Fruit fly (Drosophila melanogaster) whole organism, embryonic: ENCODE measurements around the gene Hecw.

Experiments used
- Antp ChIP-seq: fragments of 200-800 bp; sonication (Bioruptor generic); optimal IDR thresholded peaks from 3 replicates; lab custom pipeline; 2016; ENCODE audit warnings: missing biosample characterization, missing genetic modification characterization
- Asciz ChIP-seq: fragments of 200-800 bp; sonication (Bioruptor generic); optimal IDR thresholded peaks from 2 replicates; lab custom pipeline; 2017; ENCODE audit warnings: missing biosample characterization, mild to moderate bottlenecking, missing genetic modification characterization, missing genetic modification reagents
- Bdp1 ChIP-seq: fragments of 200-800 bp; sonication (Bioruptor generic); optimal IDR thresholded peaks from 3 replicates; lab custom pipeline; 2016; ENCODE audit warnings: missing biosample characterization, missing genetic modification characterization
- CG10274 ChIP-seq: fragments of 200-800 bp; sonication (Bioruptor generic); optimal IDR thresholded peaks from 3 replicates; lab custom pipeline; 2017; ENCODE audit warnings: missing biosample characterization, mild to moderate bottlenecking, missing genetic modification characterization
- CG10366 ChIP-seq: fragments of 200-800 bp; sonication (Bioruptor generic); IDR thresholded peaks from 2 replicates; pipeline ENCODE4 v1.3.6; 2022; ENCODE audit warnings: missing biosample characterization, missing genetic modification characterization
- CG10565 ChIP-seq: fragments of 200-800 bp; sonication (Bioruptor generic); optimal IDR thresholded peaks from 3 replicates; lab custom pipeline; 2016; ENCODE audit warnings: missing biosample characterization, mild to moderate bottlenecking, missing genetic modification characterization
- CG10959 ChIP-seq: fragments of 200-800 bp; sonication (Bioruptor generic); IDR thresholded peaks from 2 replicates; pipeline ENCODE4 v1.3.6; 2022; ENCODE audit warnings: missing biosample characterization, missing genetic modification characterization
- CG10979 ChIP-seq: fragments of 200-800 bp; sonication (Bioruptor generic); optimal IDR thresholded peaks from 2 replicates; lab custom pipeline; 2018; ENCODE audit warnings: missing biosample characterization, mild to moderate bottlenecking, missing genetic modification characterization, moderate library complexity
- CG11247 ChIP-seq: fragments of 200-800 bp; sonication (Bioruptor generic); IDR thresholded peaks from 2 replicates; pipeline ENCODE4 v1.3.6; 2022; ENCODE audit warnings: missing biosample characterization, missing genetic modification characterization
- CG17328 ChIP-seq: fragments of 200-800 bp; sonication (Bioruptor generic); IDR thresholded peaks from 2 replicates; pipeline ENCODE4 v1.3.6; 2022; ENCODE audit warnings: missing biosample characterization, missing genetic modification characterization
- CG17359 ChIP-seq: fragments of 200-800 bp; sonication (Bioruptor generic); optimal IDR thresholded peaks from 3 replicates; lab custom pipeline; 2018; ENCODE audit warnings: missing biosample characterization, mild to moderate bottlenecking, missing genetic modification characterization, moderate library complexity
- CG17612 ChIP-seq: fragments of 200-800 bp; sonication (Bioruptor generic); IDR thresholded peaks from 2 replicates; pipeline ENCODE4 v1.3.6; 2022; ENCODE audit warnings: missing biosample characterization, missing genetic modification characterization
- CG1792 ChIP-seq: fragments of 200-800 bp; sonication (Bioruptor generic); optimal IDR thresholded peaks from 2 replicates; lab custom pipeline; 2016; ENCODE audit warnings: missing biosample characterization, missing genetic modification characterization
- CG18476 ChIP-seq: fragments of 200-800 bp; sonication (Bioruptor generic); optimal IDR thresholded peaks from 2 replicates; lab custom pipeline; 2016; ENCODE audit warnings: missing biosample characterization, mild to moderate bottlenecking, missing genetic modification characterization
- CG30020 ChIP-seq: fragments of 200-800 bp; optimal IDR thresholded peaks from 2 replicates; lab custom pipeline; 2019; ENCODE audit warnings: missing biosample characterization, mild to moderate bottlenecking, missing genetic modification characterization, moderate library complexity
- CG31388 ChIP-seq: fragments of 200-800 bp; sonication (Bioruptor generic); optimal IDR thresholded peaks from 2 replicates; lab custom pipeline; 2016; ENCODE audit warnings: missing biosample characterization, missing genetic modification characterization
- CG33557 ChIP-seq: fragments of 200-800 bp; sonication (Bioruptor generic); optimal IDR thresholded peaks from 2 replicates; lab custom pipeline; 2019; ENCODE audit warnings: missing biosample characterization, mild to moderate bottlenecking, missing genetic modification characterization, moderate library complexity
- CG34376 ChIP-seq: fragments of 200-800 bp; sonication (Bioruptor generic); optimal IDR thresholded peaks from 2 replicates; lab custom pipeline; 2018; ENCODE audit warnings: missing biosample characterization, mild to moderate bottlenecking, missing genetic modification characterization
- CG3847 ChIP-seq: fragments of 200-800 bp; sonication (Bioruptor generic); IDR thresholded peaks from 2 replicates; pipeline ENCODE4 v1.3.6; 2022; ENCODE audit warnings: missing biosample characterization, missing genetic modification characterization
- CG43689 ChIP-seq: fragments of 200-800 bp; sonication (Bioruptor generic); IDR thresholded peaks from 2 replicates; pipeline ENCODE4 v1.3.6; 2022; ENCODE audit warnings: missing biosample characterization, missing genetic modification characterization
- CG7556 ChIP-seq: fragments of 200-800 bp; sonication (Bioruptor generic); optimal IDR thresholded peaks from 2 replicates; lab custom pipeline; 2017; ENCODE audit warnings: missing biosample characterization, mild to moderate bottlenecking, missing genetic modification characterization
- Drgx ChIP-seq: fragments of 200-800 bp; sonication (Bioruptor generic); IDR thresholded peaks from 2 replicates; pipeline ENCODE4 v1.3.6; 2022; ENCODE audit warnings: missing biosample characterization, missing genetic modification characterization
- E2f1 ChIP-seq: fragments of 200-800 bp; sonication (Bioruptor generic); IDR thresholded peaks from 2 replicates; pipeline ENCODE4 v1.3.6; 2022; ENCODE audit warnings: missing biosample characterization, missing genetic modification characterization
- H2.0 ChIP-seq: fragments of 200-800 bp; sonication (Bioruptor generic); IDR thresholded peaks from 2 replicates; pipeline ENCODE4 v1.3.6; 2022; ENCODE audit warnings: missing biosample characterization, missing genetic modification characterization
- HmgZ ChIP-seq: fragments of 200-800 bp; sonication (Bioruptor generic); optimal IDR thresholded peaks from 2 replicates; lab custom pipeline; 2018; ENCODE audit warnings: missing biosample characterization, mild to moderate bottlenecking, missing genetic modification characterization
- Nf-YC ChIP-seq: fragments of 200-800 bp; optimal IDR thresholded peaks from 3 replicates; lab custom pipeline; 2019; ENCODE audit warnings: missing biosample characterization, mild to moderate bottlenecking, missing genetic modification characterization, moderate library complexity
- Ravus ChIP-seq: fragments of 200-800 bp; sonication (Bioruptor generic); IDR thresholded peaks from 2 replicates; pipeline ENCODE4 v1.3.6; 2022; ENCODE audit warnings: missing biosample characterization, missing genetic modification characterization
- Sox100B ChIP-seq: fragments of 200-800 bp; sonication (Bioruptor generic); optimal IDR thresholded peaks from 3 replicates; lab custom pipeline; 2018; ENCODE audit warnings: missing biosample characterization, mild to moderate bottlenecking, missing genetic modification characterization
- Taf1 ChIP-seq: fragments of 200-800 bp; sonication (Bioruptor generic); IDR thresholded peaks from 2 replicates; pipeline ENCODE4 v1.3.6; 2022; ENCODE audit warnings: missing biosample characterization, missing genetic modification characterization
- Vsx1 ChIP-seq: fragments of 200-800 bp; sonication (Bioruptor generic); optimal IDR thresholded peaks from 2 replicates; lab custom pipeline; 2017; ENCODE audit warnings: missing biosample characterization, mild to moderate bottlenecking, missing genetic modification characterization, missing genetic modification reagents
- YL-1 ChIP-seq: fragments of 200-800 bp; sonication (Bioruptor generic); optimal IDR thresholded peaks from 3 replicates; lab custom pipeline; 2017; ENCODE audit warnings: missing biosample characterization, mild to moderate bottlenecking, missing genetic modification characterization
- dati ChIP-seq: fragments of 200-800 bp; sonication (Bioruptor generic); IDR thresholded peaks from 2 replicates; pipeline ENCODE4 v1.3.6; 2022; ENCODE audit warnings: missing biosample characterization, missing genetic modification characterization
- dmrt11E ChIP-seq: fragments of 200-800 bp; sonication (Bioruptor generic); optimal IDR thresholded peaks from 3 replicates; lab custom pipeline; 2018; ENCODE audit warnings: missing biosample characterization, mild to moderate bottlenecking, missing genetic modification characterization, moderate library complexity
- esg ChIP-seq: fragments of 200-800 bp; sonication (Bioruptor generic); conservative IDR thresholded peaks from 2 replicates; pipeline ENCODE4 v1.3.6; 2022; ENCODE audit warnings: missing biosample characterization, missing genetic modification characterization
- ftz-f1 ChIP-seq: fragments of 200-800 bp; sonication (Bioruptor generic); optimal IDR thresholded peaks from 2 replicates; lab custom pipeline; 2016; ENCODE audit warnings: missing biosample characterization, missing genetic modification characterization
- gt ChIP-seq: fragments of 200-800 bp; sonication (Bioruptor generic); IDR thresholded peaks from 2 replicates; pipeline ENCODE4 v1.3.6; 2022; ENCODE audit warnings: missing biosample characterization, missing genetic modification characterization
- inv ChIP-seq: fragments of 200-800 bp; sonication (Bioruptor generic); IDR thresholded peaks from 2 replicates; pipeline ENCODE4 v1.3.6; 2022; ENCODE audit warnings: missing biosample characterization, missing genetic modification characterization; ENCODE audit not compliant: partially characterized antibody
- jumu ChIP-seq: fragments of 200-800 bp; sonication (Bioruptor generic); optimal IDR thresholded peaks from 3 replicates; lab custom pipeline; 2016; ENCODE audit warnings: missing biosample characterization, missing genetic modification characterization
- kni ChIP-seq: fragments of 200-800 bp; sonication (Bioruptor generic); optimal IDR thresholded peaks from 3 replicates; lab custom pipeline; 2017; ENCODE audit warnings: mild to moderate bottlenecking, missing biosample characterization, missing genetic modification reagents, missing genetic modification characterization
- nom ChIP-seq: fragments of 200-800 bp; sonication (Bioruptor generic); optimal IDR thresholded peaks from 2 replicates; lab custom pipeline; 2017; ENCODE audit warnings: missing biosample characterization, missing genetic modification characterization, mild to moderate bottlenecking, moderate library complexity, missing genetic modification reagents
- onecut ChIP-seq: fragments of 200-800 bp; sonication (Bioruptor generic); IDR thresholded peaks from 2 replicates; pipeline ENCODE4 v1.3.6; 2022; ENCODE audit warnings: missing biosample characterization, missing genetic modification characterization
- otp ChIP-seq: fragments of 200-800 bp; sonication (Bioruptor generic); IDR thresholded peaks from 3 replicates; pipeline ENCODE4, ENCODE4 v1.3.6; 2022; ENCODE audit warnings: missing biosample characterization, missing genetic modification characterization
- p53 ChIP-seq: fragments of 200-800 bp; sonication (Bioruptor generic); optimal IDR thresholded peaks from 2 replicates; lab custom pipeline; 2016; ENCODE audit warnings: missing biosample characterization, missing genetic modification characterization
- sima ChIP-seq: fragments of 200-800 bp; sonication (Bioruptor generic); optimal IDR thresholded peaks from 2 replicates; lab custom pipeline; 2016; ENCODE audit warnings: missing biosample characterization, missing genetic modification characterization
- slou ChIP-seq: fragments of 200-800 bp; sonication (Bioruptor generic); optimal IDR thresholded peaks from 3 replicates; lab custom pipeline; 2016; ENCODE audit warnings: missing biosample characterization, missing genetic modification characterization
- slp2 ChIP-seq: fragments of 200-800 bp; sonication (Bioruptor generic); optimal IDR thresholded peaks from 2 replicates; lab custom pipeline; 2016; ENCODE audit warnings: missing biosample characterization, missing genetic modification characterization
- so ChIP-seq: fragments of 200-800 bp; sonication (Bioruptor generic); IDR thresholded peaks from 3 replicates; pipeline ENCODE4 v1.3.6; 2022; ENCODE audit warnings: missing biosample characterization, missing genetic modification characterization
- sr ChIP-seq: fragments of 200-800 bp; sonication (Bioruptor generic); IDR thresholded peaks from 3 replicates; pipeline ENCODE4 v1.3.6; 2022; ENCODE audit warnings: missing biosample characterization, missing genetic modification characterization
- trem ChIP-seq: fragments of 200-800 bp; optimal IDR thresholded peaks from 3 replicates; lab custom pipeline; 2019; ENCODE audit warnings: missing biosample characterization, mild to moderate bottlenecking, missing genetic modification characterization, moderate library complexity
- twi ChIP-seq: fragments of 200-800 bp; optimal IDR thresholded peaks from 2 replicates; lab custom pipeline; 2019; ENCODE audit warnings: missing biosample characterization, mild to moderate bottlenecking, missing genetic modification characterization, moderate library complexity
- vnd ChIP-seq: fragments of 200-800 bp; sonication (Bioruptor generic); IDR thresholded peaks from 3 replicates; pipeline ENCODE4 v1.3.6; 2022; ENCODE audit warnings: missing biosample characterization, missing genetic modification characterization; ENCODE audit not compliant: partially characterized antibody
- z ChIP-seq: fragments of 200-800 bp; sonication (Bioruptor generic); IDR thresholded peaks from 3 replicates; pipeline ENCODE4 v1.3.6; 2022; ENCODE audit warnings: missing biosample characterization, missing genetic modification characterization

Gene Hecw

dm6 chrX:9652006-9652405, 43.3 kb downstream of the Hecw start (continued):
- TF ChIP-seq Ravus (GFP tag; lab: Robert Waterston, UW) (no peak), CG30020 (tag; lab: Kevin White, UChicago) (no peak), sima (GFP tag; lab: Kevin White, UChicago) (no peak), CG17359 (tag; lab: Kevin White, UChicago) (peak; percentile 74), jumu (GFP tag; lab: Kevin White, UChicago) (no peak), Taf1 (GFP tag; lab: Robert Waterston, UW) (no peak), Sox100B (GFP tag; lab: Kevin White, UChicago) (peak; percentile 37), CG33557 (GFP tag; lab: Kevin White, UChicago) (no peak), CG10366 (GFP tag; lab: Robert Waterston, UW) (peak; percentile 65), inv (GFP tag; lab: Robert Waterston, UW) (no peak), CG17328 (GFP tag; lab: Robert Waterston, UW) (peak; percentile 62), YL-1 (GFP tag; lab: Kevin White, UChicago) (no peak), gt (GFP tag; lab: Robert Waterston, UW) (0 out of 2 replicates have a peak, but pooled peaks have one; percentile 11), slp2 (no peak), twi (tag; lab: Kevin White, UChicago) (no peak), esg (peak; percentile 54), kni (peak; percentile 60), Nf-YC (tag; lab: Kevin White, UChicago) (no peak), Asciz (GFP tag; lab: Kevin White, UChicago) (peak; percentile 68), CG10979 (tag; lab: Kevin White, UChicago) (peak; percentile 61), nom (GFP tag; lab: Kevin White, UChicago) (no peak), CG43689 (no peak), otp (peak; percentile 66; the same call in 2 of the 3 replicates), dmrt11E (tag; lab: Kevin White, UChicago) (peak; percentile 22), Vsx1 (GFP tag; lab: Kevin White, UChicago) (peak; percentile 81), CG11247 (GFP tag; lab: Robert Waterston, UW) (peak; percentile 58), z (GFP tag; lab: Robert Waterston, UW) (no peak), trem (peak; percentile 0), onecut (GFP tag; lab: Robert Waterston, UW) (peak; percentile 61), H2.0 (peak; percentile 51; the same call in 1 of the 2 replicates), CG3847 (peak; percentile 23; the same call in 1 of the 2 replicates), vnd (no peak), CG10274 (no peak), Bdp1 (GFP tag; lab: Kevin White, UChicago) (no peak), CG17612 (GFP tag; lab: Robert Waterston, UW) (no peak; the same call in 1 of the 2 replicates), sr (GFP tag; lab: Robert Waterston, UW) (no peak), ftz-f1 (no peak), so (GFP tag; lab: Robert Waterston, UW) (no peak), E2f1 (GFP tag; lab: Robert Waterston, UW) (no peak), p53 (GFP tag; lab: Kevin White, UChicago) (no peak), CG34376 (GFP tag; lab: Kevin White, UChicago) (no peak), CG31388 (GFP tag; lab: Kevin White, UChicago) (no peak), slou (GFP tag; lab: Kevin White, UChicago) (no peak), Antp (no peak), CG10959 (GFP tag; lab: Robert Waterston, UW) (peak; percentile 20; the same call in 1 of the 2 replicates), CG1792 (GFP tag; lab: Kevin White, UChicago) (no peak), CG7556 (GFP tag; lab: Kevin White, UChicago) (peak; percentile 22), CG18476 (GFP tag; lab: Kevin White, UChicago) (peak; percentile 13), Drgx (GFP tag; lab: Robert Waterston, UW) (0 out of 2 replicates have a peak, but pooled peaks have one; percentile 21), HmgZ (tag; lab: Kevin White, UChicago) (no peak), dati (0 out of 2 replicates have a peak, but pooled peaks have one; percentile 15), CG10565 (GFP tag; lab: Kevin White, UChicago) (no peak)
